Fruit fly (Drosophila melanogaster) whole organism, embryonic: ENCODE data around the gene TM9SF3.

Experiments
- Atf3 ChIP-seq: fragments of 200-800 bp; sonication (Bioruptor generic); optimal IDR thresholded peaks from 3 replicates; lab custom pipeline; 2016; ENCODE audit warnings: missing biosample characterization, missing genetic modification characterization
- CG10147 ChIP-seq: fragments of 200-800 bp; sonication (Bioruptor generic); optimal IDR thresholded peaks from 2 replicates; lab custom pipeline; 2019; ENCODE audit warnings: missing biosample characterization, mild to moderate bottlenecking, missing genetic modification characterization, moderate library complexity
- CG10979 ChIP-seq: fragments of 200-800 bp; sonication (Bioruptor generic); optimal IDR thresholded peaks from 2 replicates; lab custom pipeline; 2018; ENCODE audit warnings: missing biosample characterization, mild to moderate bottlenecking, missing genetic modification characterization, moderate library complexity
- CG11696 ChIP-seq: fragments of 200-800 bp; sonication (Bioruptor generic); IDR thresholded peaks from 2 replicates; pipeline ENCODE4 v1.3.6; 2022; ENCODE audit warnings: missing biosample characterization, missing genetic modification characterization
- CG14050 ChIP-seq: fragments of 200-800 bp; sonication (Bioruptor generic); IDR thresholded peaks from 3 replicates; pipeline ENCODE4 v1.3.6; 2022; ENCODE audit warnings: missing biosample characterization, missing genetic modification characterization
- CG14441 ChIP-seq: fragments of 200-800 bp; sonication (Bioruptor generic); IDR thresholded peaks from 2 replicates; pipeline ENCODE4 v1.3.6; 2022; ENCODE audit warnings: missing biosample characterization, missing genetic modification characterization
- CG15601 ChIP-seq: fragments of 200-800 bp; sonication (Bioruptor generic); optimal IDR thresholded peaks from 3 replicates; lab custom pipeline; 2019; ENCODE audit warnings: missing biosample characterization, mild to moderate bottlenecking, missing genetic modification characterization, moderate library complexity
- CG17802 ChIP-seq: fragments of 200-800 bp; sonication (Bioruptor generic); optimal IDR thresholded peaks from 2 replicates; lab custom pipeline; 2018; ENCODE audit warnings: missing biosample characterization, mild to moderate bottlenecking, missing genetic modification characterization, moderate library complexity
- CG1792 ChIP-seq: fragments of 200-800 bp; sonication (Bioruptor generic); optimal IDR thresholded peaks from 2 replicates; lab custom pipeline; 2016; ENCODE audit warnings: missing biosample characterization, missing genetic modification characterization
- CG18262 ChIP-seq: fragments of 200-800 bp; optimal IDR thresholded peaks from 3 replicates; lab custom pipeline; 2019; ENCODE audit warnings: missing biosample characterization, mild to moderate bottlenecking, missing genetic modification characterization, moderate library complexity
- CG18619 ChIP-seq: fragments of 200-800 bp; sonication (Bioruptor generic); optimal IDR thresholded peaks from 3 replicates; lab custom pipeline; 2017; ENCODE audit warnings: missing biosample characterization, mild to moderate bottlenecking, missing genetic modification characterization
- CG2116 ChIP-seq: fragments of 200-800 bp; sonication (Bioruptor generic); optimal IDR thresholded peaks from 3 replicates; lab custom pipeline; 2018; ENCODE audit warnings: missing biosample characterization, mild to moderate bottlenecking, missing genetic modification characterization
- CG2678 ChIP-seq: fragments of 200-800 bp; sonication (Bioruptor generic); optimal IDR thresholded peaks from 3 replicates; lab custom pipeline; 2019; ENCODE audit warnings: missing biosample characterization, mild to moderate bottlenecking, missing genetic modification characterization, moderate library complexity
- CG30403 ChIP-seq: fragments of 200-800 bp; sonication (Bioruptor generic); optimal IDR thresholded peaks from 3 replicates; lab custom pipeline; 2016; ENCODE audit warnings: missing biosample characterization, missing genetic modification characterization
- CG33213 ChIP-seq: fragments of 200-800 bp; sonication (Bioruptor generic); optimal IDR thresholded peaks from 3 replicates; lab custom pipeline; 2016; ENCODE audit warnings: missing biosample characterization, missing genetic modification characterization
- CG4328 ChIP-seq: fragments of 200-800 bp; sonication (Bioruptor generic); optimal IDR thresholded peaks from 3 replicates; lab custom pipeline; 2017; ENCODE audit warnings: missing biosample characterization, missing genetic modification reagents, missing genetic modification characterization
- CG5245 ChIP-seq: fragments of 200-800 bp; sonication (Bioruptor generic); optimal IDR thresholded peaks from 3 replicates; lab custom pipeline; 2016; ENCODE audit warnings: missing biosample characterization, missing genetic modification characterization
- CG6654 ChIP-seq: fragments of 200-800 bp; sonication (Bioruptor generic); optimal IDR thresholded peaks from 2 replicates; lab custom pipeline; 2017; ENCODE audit warnings: missing biosample characterization, mild to moderate bottlenecking, missing genetic modification characterization
- CG6813 ChIP-seq: fragments of 200-800 bp; sonication (Bioruptor generic); optimal IDR thresholded peaks from 2 replicates; lab custom pipeline; 2017; ENCODE audit warnings: missing biosample characterization, missing genetic modification characterization, mild to moderate bottlenecking, moderate library complexity, missing genetic modification reagents
- CG7963 ChIP-seq: fragments of 200-800 bp; sonication (Bioruptor generic); IDR thresholded peaks from 3 replicates; pipeline ENCODE4 v1.3.6; 2022; ENCODE audit warnings: missing biosample characterization, missing genetic modification characterization; ENCODE audit not compliant: partially characterized antibody
- CG8924 ChIP-seq: fragments of 200-800 bp; optimal IDR thresholded peaks from 3 replicates; lab custom pipeline; 2019; ENCODE audit warnings: missing biosample characterization, mild to moderate bottlenecking, missing genetic modification characterization, moderate library complexity
- CG9215 ChIP-seq: fragments of 200-800 bp; sonication (Bioruptor generic); IDR thresholded peaks from 2 replicates; pipeline ENCODE4 v1.3.6; 2022; ENCODE audit warnings: missing biosample characterization, missing genetic modification characterization
- CG9876 ChIP-seq: fragments of 200-800 bp; sonication (Bioruptor generic); optimal IDR thresholded peaks from 2 replicates; lab custom pipeline; 2016; ENCODE audit warnings: missing biosample characterization, missing genetic modification characterization
- CkIIα-i1 ChIP-seq: fragments of 200-800 bp; sonication (Bioruptor generic); IDR thresholded peaks from 2 replicates; pipeline ENCODE4 v1.3.6; 2022; ENCODE audit warnings: missing biosample characterization, missing genetic modification characterization
- Dip2 ChIP-seq: fragments of 200-800 bp; sonication (Bioruptor generic); IDR thresholded peaks from 2 replicates; pipeline ENCODE4 v1.3.6; 2022; ENCODE audit warnings: missing biosample characterization, missing genetic modification characterization
- E2f2 ChIP-seq: fragments of 200-800 bp; sonication (Bioruptor generic); IDR thresholded peaks from 2 replicates; pipeline ENCODE4 v1.3.6; 2022; ENCODE audit warnings: missing biosample characterization, missing genetic modification characterization
- Ets65A ChIP-seq: fragments of 200-800 bp; sonication (Bioruptor generic); peaks from one replicate; lab custom pipeline; 2016; ENCODE audit warnings: missing biosample characterization, missing genetic modification characterization
- H15 ChIP-seq: fragments of 200-800 bp; sonication (Bioruptor generic); IDR thresholded peaks from 3 replicates; pipeline ENCODE4 v1.3.6; 2022; ENCODE audit warnings: missing biosample characterization, missing genetic modification characterization
- HLH3B ChIP-seq: fragments of 200-800 bp; sonication (Bioruptor generic); IDR thresholded peaks from 2 replicates; pipeline ENCODE4 v1.3.6; 2022; ENCODE audit warnings: missing biosample characterization, missing genetic modification characterization
- HLH54F ChIP-seq: fragments of 200-800 bp; sonication (Bioruptor generic); optimal IDR thresholded peaks from 3 replicates; lab custom pipeline; 2016; ENCODE audit warnings: missing biosample characterization, missing genetic modification characterization
- Lhr ChIP-seq: fragments of 200-800 bp; sonication (Bioruptor generic); optimal IDR thresholded peaks from 3 replicates; lab custom pipeline; 2017; ENCODE audit warnings: mild to moderate bottlenecking, missing biosample characterization, missing genetic modification reagents, missing genetic modification characterization
- Lpt ChIP-seq: fragments of >200 bp; optimal IDR thresholded peaks from 2 replicates; lab custom pipeline; 2018; ENCODE audit warnings: missing biosample characterization, missing genetic modification characterization
- Sin3A ChIP-seq: fragments of >200 bp; optimal IDR thresholded peaks from 2 replicates; lab custom pipeline; 2018
- Sox100B ChIP-seq: fragments of 200-800 bp; sonication (Bioruptor generic); optimal IDR thresholded peaks from 3 replicates; lab custom pipeline; 2018; ENCODE audit warnings: missing biosample characterization, mild to moderate bottlenecking, missing genetic modification characterization
- Xbp1 ChIP-seq: fragments of 200-800 bp; sonication (Bioruptor generic); optimal IDR thresholded peaks from 3 replicates; lab custom pipeline; 2016; ENCODE audit warnings: missing biosample characterization, mild to moderate bottlenecking, missing genetic modification characterization
- al ChIP-seq: fragments of 200-800 bp; sonication (Bioruptor generic); IDR thresholded peaks from 2 replicates; pipeline ENCODE4 v1.3.6; 2022; ENCODE audit warnings: missing biosample characterization, missing genetic modification characterization
- ato ChIP-seq: fragments of 200-800 bp; sonication (Bioruptor generic); IDR thresholded peaks from 2 replicates; pipeline ENCODE4 v1.3.6; 2022; ENCODE audit warnings: missing biosample characterization, missing genetic modification characterization; ENCODE audit not compliant: partially characterized antibody
- br ChIP-seq: fragments of >200 bp; optimal IDR thresholded peaks from 2 replicates; lab custom pipeline; 2017
- bsh ChIP-seq, 2 experiments: fragments of 200-800 bp; sonication (Bioruptor generic); optimal IDR thresholded peaks; 2 replicates each; lab custom pipeline; 2017 to 2018; ENCODE audit warnings: mild to moderate bottlenecking in 2 of 2, missing biosample characterization in 2 of 2, missing genetic modification characterization in 2 of 2, moderate library complexity in 1 of 2
- btn ChIP-seq: fragments of 200-800 bp; sonication (Bioruptor generic); optimal IDR thresholded peaks from 2 replicates; lab custom pipeline; 2016; ENCODE audit warnings: missing biosample characterization, missing genetic modification characterization
- fu2 ChIP-seq: fragments of 200-800 bp; sonication (Bioruptor generic); optimal IDR thresholded peaks from 2 replicates; lab custom pipeline; 2016; ENCODE audit warnings: missing biosample characterization, missing genetic modification characterization
- gcm2 ChIP-seq: fragments of 200-800 bp; sonication (Bioruptor generic); optimal IDR thresholded peaks from 2 replicates; lab custom pipeline; 2016; ENCODE audit warnings: missing biosample characterization, missing genetic modification characterization
- ham ChIP-seq: fragments of 200-800 bp; sonication (Bioruptor generic); IDR thresholded peaks from 2 replicates; pipeline ENCODE4 v1.3.6; 2022; ENCODE audit warnings: missing biosample characterization, missing genetic modification characterization
- lola ChIP-seq, 3 experiments: fragments of >200 bp in 2 of 3; fragments of 200-800 bp in 1 of 3; sonication (Bioruptor generic) in 1 of 3; optimal IDR thresholded peaks; 2 replicates each; lab custom pipeline; 2017 to 2019; ENCODE audit warnings: missing biosample characterization in 3 of 3, missing genetic modification characterization in 3 of 3, mild to moderate bottlenecking in 1 of 3, moderate library complexity in 1 of 3
- luna ChIP-seq: fragments of 200-800 bp; sonication (Bioruptor generic); optimal IDR thresholded peaks from 2 replicates; lab custom pipeline; 2016; ENCODE audit warnings: missing biosample characterization, missing genetic modification characterization
- nerfin-1 ChIP-seq: fragments of 200-800 bp; sonication (Bioruptor generic); optimal IDR thresholded peaks from 3 replicates; lab custom pipeline; 2019; ENCODE audit warnings: missing biosample characterization, mild to moderate bottlenecking, missing genetic modification characterization, moderate library complexity
- p53 ChIP-seq: fragments of 200-800 bp; sonication (Bioruptor generic); optimal IDR thresholded peaks from 2 replicates; lab custom pipeline; 2016; ENCODE audit warnings: missing biosample characterization, missing genetic modification characterization
- ro ChIP-seq: fragments of 200-800 bp; sonication (Bioruptor generic); IDR thresholded peaks from 2 replicates; pipeline ENCODE4 v1.3.6; 2022; ENCODE audit warnings: missing biosample characterization, missing genetic modification characterization
- sob ChIP-seq: fragments of 200-800 bp; sonication (Bioruptor generic); IDR thresholded peaks from 2 replicates; pipeline ENCODE4 v1.3.6; 2022; ENCODE audit warnings: missing biosample characterization, missing genetic modification characterization
- sug ChIP-seq: fragments of 200-800 bp; optimal IDR thresholded peaks from 2 replicates; lab custom pipeline; 2019; ENCODE audit warnings: missing biosample characterization, mild to moderate bottlenecking, missing genetic modification characterization, moderate library complexity
- wor ChIP-seq: fragments of 200-800 bp; sonication (Bioruptor generic); IDR thresholded peaks from 2 replicates; pipeline ENCODE4 v1.3.6; 2022; ENCODE audit warnings: missing biosample characterization, missing genetic modification characterization
- zen2 ChIP-seq: fragments of 200-800 bp; sonication (Bioruptor generic); IDR thresholded peaks from 3 replicates; pipeline ENCODE4 v1.3.6; 2022; ENCODE audit warnings: missing biosample characterization, missing genetic modification characterization; ENCODE audit not compliant: partially characterized antibody
- zfh2 ChIP-seq: fragments of 200-800 bp; sonication (Bioruptor generic); optimal IDR thresholded peaks from 2 replicates; lab custom pipeline; 2016; ENCODE audit warnings: missing biosample characterization, missing genetic modification characterization

TM9SF3 gene

DNA sequence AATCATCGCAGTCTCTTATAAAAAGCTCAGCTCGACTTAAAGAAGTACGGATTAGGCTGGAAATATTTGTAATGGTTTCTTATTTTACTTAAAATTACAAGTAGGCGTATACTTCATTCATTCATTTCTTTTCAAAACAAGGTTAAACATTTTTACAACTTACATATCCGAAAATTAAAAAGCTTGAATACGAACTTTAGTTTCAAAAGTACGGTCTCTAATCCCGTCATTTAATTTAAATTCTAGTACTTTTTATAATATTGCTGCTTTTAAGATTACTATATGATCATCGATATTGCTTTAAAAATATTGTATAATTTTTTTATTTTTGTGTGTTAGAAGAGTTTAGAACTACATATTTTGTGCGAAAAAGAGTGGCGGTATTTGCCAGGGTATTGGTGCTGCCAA lies 26.4 kb upstream of the TM9SF3 start (continued):
- TF ChIP-seq HLH54F (GFP tag; lab: Kevin White, UChicago) (no peak), HLH3B (GFP tag; lab: Robert Waterston, UW) (no peak), CG14050 (GFP tag; lab: Robert Waterston, UW) (no peak), sob (GFP tag; lab: Robert Waterston, UW) (no peak), CG6654 (GFP tag; lab: Kevin White, UChicago) (peak; percentile 15), ro (GFP tag; lab: Robert Waterston, UW) (no peak), ato (GFP tag; lab: Robert Waterston, UW) (no peak), CG18262 (peak; percentile 78), CkIIα-i1 (GFP tag; lab: Robert Waterston, UW) (no peak), H15 (GFP tag; lab: Robert Waterston, UW) (no peak), btn (GFP tag; lab: Kevin White, UChicago) (no peak), CG2678 (tag; lab: Kevin White, UChicago) (peak; percentile 83), Lpt (GFP tag; lab: Kevin White, UChicago) (no peak), al (no peak), wor (GFP tag; lab: Robert Waterston, UW) (no peak), CG14441 (GFP tag; lab: Robert Waterston, UW) (no peak), lola (GFP tag; optimal IDR thresholded peaks at IDR 0.05; lab: Kevin White, UChicago) (peak in 1 of 3 experiments; percentile 68), luna (GFP tag; lab: Kevin White, UChicago) (no peak), CG2116 (no peak), ham (GFP tag; lab: Robert Waterston, UW) (no peak), CG8924 (tag; lab: Kevin White, UChicago) (no peak), CG17802 (tag; lab: Kevin White, UChicago) (no peak), gcm2 (GFP tag; lab: Kevin White, UChicago) (no peak), CG30403 (peak; percentile 51), CG9876 (GFP tag; lab: Kevin White, UChicago) (no peak), sug (tag; lab: Kevin White, UChicago) (no peak), CG33213 (GFP tag; lab: Kevin White, UChicago) (no peak), CG9215 (0 out of 2 replicates have a peak, but pooled peaks have one; percentile 6), Dip2 (GFP tag; lab: Robert Waterston, UW) (no peak), Ets65A (peak; percentile 82), bsh (GFP tag; optimal IDR thresholded peaks at IDR 0.05; lab: Kevin White, UChicago) (peak in 1 of 2 experiments; percentile 4), CG1792 (GFP tag; lab: Kevin White, UChicago) (no peak), Lhr (GFP tag; lab: Kevin White, UChicago) (no peak), p53 (GFP tag; lab: Kevin White, UChicago) (no peak), nerfin-1 (no peak), CG4328 (GFP tag; lab: Kevin White, UChicago) (no peak), CG11696 (no peak), zen2 (GFP tag; lab: Robert Waterston, UW) (no peak), CG15601 (tag; lab: Kevin White, UChicago) (no peak), Sox100B (GFP tag; lab: Kevin White, UChicago) (peak; percentile 25), CG7963 (no peak), Xbp1 (GFP tag; lab: Kevin White, UChicago) (peak; percentile 9), br (lab: Kevin White, UChicago) (no peak), E2f2 (GFP tag; lab: Robert Waterston, UW) (no peak), zfh2 (GFP tag; lab: Kevin White, UChicago) (no peak), Atf3 (no peak), CG18619 (peak; percentile 6), CG5245 (GFP tag; lab: Kevin White, UChicago) (no peak), CG10147 (GFP tag; lab: Kevin White, UChicago) (peak; percentile 1), CG10979 (peak; percentile 41), Sin3A (lab: Kevin White, UChicago) (no peak), fu2 (GFP tag; lab: Kevin White, UChicago) (no peak), CG6813 (GFP tag; lab: Kevin White, UChicago) (no peak)
